Fruit fly (Drosophila melanogaster) whole organism: Measurements from ENCODE around the gene CG17202.

Source experiments
- CG8478 ChIP-seq: fragments of >200 bp; optimal IDR thresholded peaks from 2 replicates; lab custom pipeline; 2018; ENCODE audit warnings: inconsistent platforms
- Dll ChIP-seq: fragments of >200 bp; optimal IDR thresholded peaks from 2 replicates; lab custom pipeline; 2017
- EcR ChIP-seq, 2 experiments: fragments of >200 bp; optimal IDR thresholded peaks; 2 replicates each; lab custom pipeline; 2017; ENCODE audit warnings: missing biosample characterization in 2 of 2, missing genetic modification characterization in 2 of 2, missing genetic modification reagents in 2 of 2
- pan ChIP-seq: fragments of >200 bp; optimal IDR thresholded peaks from 2 replicates; lab custom pipeline; 2017
- psq ChIP-seq: fragments of >200 bp; optimal IDR thresholded peaks from 2 replicates; lab custom pipeline; 2017
- usp ChIP-seq: fragments of >200 bp; optimal IDR thresholded peaks from 2 replicates; lab custom pipeline; 2017; ENCODE audit warnings: missing biosample characterization, missing genetic modification characterization, mixed read lengths

- TF ChIP-seq CG8478 (lab: Kevin White, UChicago) (no peak), psq (lab: Kevin White, UChicago) (no peak), usp (GFP tag; lab: Kevin White, UChicago) (no peak), Dll (lab: Kevin White, UChicago) (no peak), EcR (GFP tag; optimal IDR thresholded peaks at IDR 0.05; lab: Kevin White, UChicago) (no peak), pan (lab: Kevin White, UChicago) (no peak)
Measured at dm6 chr3R:12379249-12379648, 43.3 kb upstream of the CG17202 start.
